Fruit fly (Drosophila melanogaster): ENCODE results near the gene colt.

- TF ChIP-seq psq (optimal IDR thresholded peaks at IDR 0.05) (no peak), CG8478 (optimal IDR thresholded peaks at IDR 0.05) (no peak), usp (GFP tag; optimal IDR thresholded peaks at IDR 0.05) (no peak), Dll (optimal IDR thresholded peaks at IDR 0.05) (no peak)
Observed at dm6 chr2L:2751904-2752459, 17.9 kb downstream of the colt start, which contains the start of gene Bacc.

All from whole organism.